Worm (Caenorhabditis elegans) whole organism, late embryonic: Measurements from ENCODE around the gene vrp-1.

Source experiments
- K09A11.1 ChIP-seq: sonication (generic microtip); optimal IDR thresholded peaks from 2 replicates; lab custom pipeline; 2017; ENCODE audit warnings: antibody characterized with exemption, mild to moderate bottlenecking, missing genetic modification characterization, missing compliant biosample characterization; ENCODE audit not compliant: insufficient read depth
- ceh-9 ChIP-seq: sonication (generic microtip); optimal IDR thresholded peaks from 2 replicates; lab custom pipeline; 2016; ENCODE audit warnings: mild to moderate bottlenecking, missing genetic modification characterization, inconsistent platforms, missing compliant biosample characterization
- ets-4 ChIP-seq: sonication (generic microtip); optimal IDR thresholded peaks from 2 replicates; lab custom pipeline; 2016; ENCODE audit warnings: missing genetic modification characterization, missing compliant biosample characterization
- fkh-10 ChIP-seq: fragments of 150-350 bp; optimal IDR thresholded peaks from 2 replicates; lab custom pipeline; 2014; ENCODE audit warnings: missing biosample characterization, missing genetic modification reagents, missing genetic modification characterization
- hlh-8 ChIP-seq: sonication (generic microtip); optimal IDR thresholded peaks from 2 replicates; lab custom pipeline; 2016; ENCODE audit warnings: missing genotype, missing genetic modification characterization, missing compliant biosample characterization
- nhr-11 ChIP-seq: fragments of 150-350 bp; optimal IDR thresholded peaks from 2 replicates; lab custom pipeline; 2014; ENCODE audit warnings: missing biosample characterization, missing genetic modification characterization
- pqm-1 ChIP-seq: sonication (generic microtip); optimal IDR thresholded peaks from 2 replicates; lab custom pipeline; 2016; ENCODE audit warnings: missing genetic modification characterization, missing compliant biosample characterization
- rnt-1 ChIP-seq: sonication (generic microtip); optimal IDR thresholded peaks from 2 replicates; lab custom pipeline; 2016; ENCODE audit warnings: missing genetic modification characterization, missing compliant biosample characterization
- tbx-2 ChIP-seq: sonication (generic microtip); optimal IDR thresholded peaks from 2 replicates; lab custom pipeline; 2016; ENCODE audit warnings: missing genetic modification characterization, missing compliant biosample characterization
- ttx-3 ChIP-seq: sonication (generic microtip); optimal IDR thresholded peaks from 2 replicates; lab custom pipeline; 2016; ENCODE audit warnings: missing genetic modification reagents, missing genetic modification characterization, missing compliant biosample characterization

DNA sequence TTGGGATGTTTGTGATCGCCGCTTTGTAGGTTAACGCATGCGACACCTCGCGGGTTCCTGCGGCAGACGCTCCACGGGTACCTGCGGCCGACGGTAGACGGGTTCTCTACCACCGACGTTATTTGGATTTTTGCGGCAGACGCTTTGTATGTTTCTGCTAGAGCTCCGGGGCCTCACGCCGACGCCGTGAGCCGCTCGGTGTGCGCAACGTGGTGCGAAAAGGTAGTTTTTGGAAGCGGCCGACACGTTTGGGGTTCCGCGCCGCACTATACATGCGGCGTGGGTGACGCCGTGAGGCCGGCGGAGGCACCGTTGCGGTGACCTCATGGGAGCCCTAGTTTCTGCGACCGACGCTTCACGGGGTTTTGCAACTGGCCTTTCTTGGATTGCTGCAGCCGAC is 41.3 kb upstream of the vrp-1 start:
- TF ChIP-seq K09A11.1 (tag; lab: Kevin White, UChicago) (no peak), ets-4 (no peak), tbx-2 (tag; lab: Kevin White, UChicago) (no peak), hlh-8 (no peak), pqm-1 (tag; lab: Kevin White, UChicago) (no peak), ceh-9 (tag; lab: Kevin White, UChicago) (no peak), fkh-10 (GFP tag; lab: Kevin White, UChicago) (no peak), ttx-3 (no peak), rnt-1 (tag; lab: Kevin White, UChicago) (no peak), nhr-11 (tag; lab: Kevin White, UChicago) (no peak)
